Worm (Caenorhabditis elegans) whole organism, L4/young adult: ENCODE data around the gene F58B4.6.

Experiments
- W03F9.2 ChIP-seq: fragments of 150-350 bp; optimal IDR thresholded peaks from 2 replicates; lab custom pipeline; 2014; ENCODE audit warnings: missing biosample characterization, missing genetic modification characterization
- dao-5 ChIP-seq: sonication (generic microtip); optimal IDR thresholded peaks from 2 replicates; lab custom pipeline; 2016; ENCODE audit warnings: missing genotype, missing genetic modification characterization, moderate library complexity, missing compliant biosample characterization
- him-1 ChIP-seq: sonication (generic microtip); optimal IDR thresholded peaks from 2 replicates; lab custom pipeline; 2016; ENCODE audit warnings: missing genotype, missing genetic modification reagents, missing genetic modification characterization, missing compliant biosample characterization

- TF ChIP-seq dao-5 (tag; lab: Kevin White, UChicago) (no peak), him-1 (tag; lab: Kevin White, UChicago) (no peak), W03F9.2 (tag; lab: Kevin White, UChicago) (no peak)
Observed at ce11 chrV:10967594-10968273, 42.9 kb downstream of the F58B4.6 start.
